Worm (Caenorhabditis elegans) whole organism, mixed stage, embryonic: ENCODE measurements around the gene Y71H2AM.11.

ENCODE experiments used
- cnd-1 ChIP-seq: fragments of 200-800 bp; sonication (Bioruptor generic); optimal IDR thresholded peaks from 2 replicates; lab custom pipeline; 2018; ENCODE audit warnings: mild to moderate bottlenecking, missing genetic modification characterization, missing compliant biosample characterization
- elt-1 ChIP-seq: sonication (generic microtip); optimal IDR thresholded peaks from 2 replicates; lab custom pipeline; 2017; ENCODE audit warnings: missing genetic modification characterization, mild to moderate bottlenecking, missing compliant biosample characterization, antibody characterized with exemption, moderate library complexity, borderline replicate concordance; ENCODE audit not compliant: insufficient read depth
- elt-3 ChIP-seq: fragments of 150-350 bp; optimal IDR thresholded peaks from 2 replicates; lab custom pipeline; 2014; ENCODE audit warnings: missing biosample characterization, missing genetic modification characterization
- lin-13 ChIP-seq: fragments of 150-350 bp; optimal IDR thresholded peaks from 2 replicates; lab custom pipeline; 2014; ENCODE audit warnings: missing biosample characterization, missing genetic modification characterization
- nhr-76 ChIP-seq: sonication (generic microtip); optimal IDR thresholded peaks from 2 replicates; lab custom pipeline; 2017; ENCODE audit warnings: missing biosample characterization, missing genetic modification characterization
- snpc-4 ChIP-seq: fragments of 150-350 bp; optimal IDR thresholded peaks from 2 replicates; lab custom pipeline; 2014; ENCODE audit warnings: missing biosample characterization, missing genetic modification characterization
- unc-62 ChIP-seq: fragments of 150-350 bp; optimal IDR thresholded peaks from 2 replicates; lab custom pipeline; 2014; ENCODE audit warnings: missing biosample characterization, missing genetic modification reagents, missing genetic modification characterization

- no peak for TF ChIP-seq lin-13 (tag; lab: Kevin White, UChicago)
- no peak for TF ChIP-seq elt-1 (tag; lab: Kevin White, UChicago)
- no peak for TF ChIP-seq unc-62
- TF ChIP-seq nhr-76 (tag; lab: Kevin White, UChicago) = no peak
- TF ChIP-seq elt-3 (tag; lab: Kevin White, UChicago) = no peak
- TF ChIP-seq snpc-4 (tag; lab: Kevin White, UChicago) = no peak
- TF ChIP-seq cnd-1 (tag; lab: Kevin White, UChicago) = no peak
Observed at ce11 chrIII:2678017-2678416, 46.9 kb downstream of the Y71H2AM.11 start.
